Fruit fly (Drosophila melanogaster) whole organism, pupa: ENCODE data around the gene CG11596.
A peak's percentile ranks its signal among the peaks of the same experiment; 100 is the strongest.

Source experiments
- CG10348 ChIP-seq: fragments of 200-800 bp; sonication (Bioruptor generic); IDR thresholded peaks from 2 replicates; pipeline ENCODE4 v1.3.6; 2022; ENCODE audit warnings: missing biosample characterization, missing genetic modification characterization
- CG12605 ChIP-seq: fragments of 200-800 bp; sonication (Bioruptor generic); IDR thresholded peaks from 2 replicates; pipeline ENCODE4 v1.3.6; 2022; ENCODE audit warnings: missing biosample characterization, missing genetic modification characterization
- CG13204 ChIP-seq: fragments of 200-800 bp; sonication (Bioruptor generic); optimal IDR thresholded peaks from 2 replicates; lab custom pipeline; 2018; ENCODE audit warnings: missing biosample characterization, mild to moderate bottlenecking, missing genetic modification characterization, moderate library complexity
- CG14655 ChIP-seq: fragments of 200-800 bp; sonication (Bioruptor generic); optimal IDR thresholded peaks from 3 replicates; lab custom pipeline; 2017; ENCODE audit warnings: mild to moderate bottlenecking, missing biosample characterization, missing genetic modification reagents, missing genetic modification characterization
- CG15710 ChIP-seq: fragments of 200-800 bp; sonication (Bioruptor generic); optimal IDR thresholded peaks from 2 replicates; lab custom pipeline; 2018; ENCODE audit warnings: missing biosample characterization, mild to moderate bottlenecking, missing genetic modification characterization, moderate library complexity
- CG17806 ChIP-seq: fragments of 200-800 bp; sonication (Bioruptor generic); optimal IDR thresholded peaks from 2 replicates; lab custom pipeline; 2018; ENCODE audit warnings: missing biosample characterization, mild to moderate bottlenecking, missing genetic modification characterization, moderate library complexity
- CG32121 ChIP-seq: fragments of 200-800 bp; sonication (Bioruptor generic); IDR thresholded peaks from 2 replicates; pipeline ENCODE4 v1.3.6; 2022; ENCODE audit warnings: missing biosample characterization, missing genetic modification characterization
- CG34367 ChIP-seq: fragments of 200-800 bp; sonication (Bioruptor generic); optimal IDR thresholded peaks from 2 replicates; lab custom pipeline; 2018; ENCODE audit warnings: missing biosample characterization, mild to moderate bottlenecking, missing genetic modification characterization
- CG4496 ChIP-seq: fragments of 200-800 bp; sonication (Bioruptor generic); IDR thresholded peaks from 3 replicates; pipeline ENCODE4 v1.3.6; 2022; ENCODE audit warnings: missing biosample characterization, missing genetic modification characterization
- CG8159 ChIP-seq: fragments of 200-800 bp; sonication (Bioruptor generic); optimal IDR thresholded peaks from 3 replicates; lab custom pipeline; 2018; ENCODE audit warnings: missing biosample characterization, mild to moderate bottlenecking, missing genetic modification characterization, moderate library complexity
- CG8301 ChIP-seq: fragments of 200-800 bp; sonication (Bioruptor generic); optimal IDR thresholded peaks from 2 replicates; lab custom pipeline; 2018; ENCODE audit warnings: missing biosample characterization, mild to moderate bottlenecking, missing genetic modification characterization
- CG9948 ChIP-seq: fragments of 200-800 bp; sonication (Bioruptor generic); optimal IDR thresholded peaks from 2 replicates; lab custom pipeline; 2018; ENCODE audit warnings: missing biosample characterization, mild to moderate bottlenecking, missing genetic modification characterization, moderate library complexity
- D1 ChIP-seq: fragments of 200-800 bp; sonication (Bioruptor generic); optimal IDR thresholded peaks from 2 replicates; lab custom pipeline; 2018; ENCODE audit warnings: missing biosample characterization, mild to moderate bottlenecking, missing genetic modification characterization, moderate library complexity
- EcR ChIP-seq: fragments of 200-800 bp; sonication (Bioruptor generic); optimal IDR thresholded peaks from 3 replicates; lab custom pipeline; 2019; ENCODE audit warnings: missing biosample characterization, missing genetic modification characterization, mild to moderate bottlenecking, moderate library complexity, missing genetic modification reagents
- Ets98B ChIP-seq: fragments of 200-800 bp; sonication (Bioruptor generic); IDR thresholded peaks from 2 replicates; pipeline ENCODE4 v1.3.6; 2022; ENCODE audit warnings: missing biosample characterization, missing genetic modification characterization
- Pif1A ChIP-seq: fragments of 200-800 bp; sonication (Bioruptor generic); optimal IDR thresholded peaks from 3 replicates; lab custom pipeline; 2016; ENCODE audit warnings: missing biosample characterization, missing genetic modification characterization
- Pif1B ChIP-seq: fragments of 200-800 bp; sonication (Bioruptor generic); optimal IDR thresholded peaks from 3 replicates; lab custom pipeline; 2016; ENCODE audit warnings: missing biosample characterization, missing genetic modification characterization
- Snoo ChIP-seq: fragments of 200-800 bp; sonication (Bioruptor generic); optimal IDR thresholded peaks from 3 replicates; lab custom pipeline; 2017; ENCODE audit warnings: missing biosample characterization, mild to moderate bottlenecking, missing genetic modification characterization, inconsistent platforms
- fd96Ca ChIP-seq: fragments of 200-800 bp; sonication (Bioruptor generic); IDR thresholded peaks from 3 replicates; pipeline ENCODE4 v1.3.6; 2022; ENCODE audit warnings: missing biosample characterization, missing genetic modification characterization
- gl ChIP-seq: fragments of 200-800 bp; sonication (Bioruptor generic); optimal IDR thresholded peaks from 2 replicates; lab custom pipeline; 2018; ENCODE audit warnings: missing biosample characterization, mild to moderate bottlenecking, missing genetic modification characterization
- rn ChIP-seq: fragments of 200-800 bp; sonication (Bioruptor generic); IDR thresholded peaks from 2 replicates; pipeline ENCODE4 v1.3.6; 2022; ENCODE audit warnings: missing biosample characterization, missing genetic modification characterization

Gene CG11596

DNA sequence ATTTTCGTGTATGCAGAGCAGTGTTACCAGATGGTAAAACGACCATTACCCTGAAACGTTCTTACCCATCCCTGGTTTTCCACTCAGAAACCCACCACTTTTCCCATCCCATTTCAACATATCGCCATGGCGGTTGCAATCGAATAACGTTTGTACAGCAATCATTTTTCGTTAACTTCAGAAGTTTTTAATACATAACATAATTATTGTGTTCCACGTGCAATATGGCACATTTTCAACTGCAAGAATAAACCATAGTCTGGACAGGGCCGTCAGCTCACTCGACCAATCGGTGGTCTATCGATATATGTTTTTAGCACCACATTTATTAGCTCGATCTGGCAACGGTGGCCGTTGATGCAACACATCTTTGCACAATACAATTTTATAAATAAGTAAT lies 37.6 kb upstream of the CG11596 start, which contains the start of the genes trr and mRpL16:
trr (minus strand) TSS at position 25 of the 400 bp plus-strand sequence.
mRpL16 (plus strand) TSS at position 331 of the 400 bp plus-strand sequence.
- TF ChIP-seq CG15710 (tag; lab: Kevin White, UChicago) (peak; percentile 30), Ets98B (peak; percentile 35; the same call in 1 of the 2 replicates), Pif1B (no peak), CG4496 (peak; percentile 62; the same call in 2 of the 3 replicates), gl (tag; lab: Kevin White, UChicago) (no peak), EcR (GFP tag; lab: Kevin White, UChicago) (no peak), rn (GFP tag; lab: Robert Waterston, UW) (no peak), CG32121 (no peak)
- TF ChIP-seq, all 21 proteins: peak for 3

DNA sequence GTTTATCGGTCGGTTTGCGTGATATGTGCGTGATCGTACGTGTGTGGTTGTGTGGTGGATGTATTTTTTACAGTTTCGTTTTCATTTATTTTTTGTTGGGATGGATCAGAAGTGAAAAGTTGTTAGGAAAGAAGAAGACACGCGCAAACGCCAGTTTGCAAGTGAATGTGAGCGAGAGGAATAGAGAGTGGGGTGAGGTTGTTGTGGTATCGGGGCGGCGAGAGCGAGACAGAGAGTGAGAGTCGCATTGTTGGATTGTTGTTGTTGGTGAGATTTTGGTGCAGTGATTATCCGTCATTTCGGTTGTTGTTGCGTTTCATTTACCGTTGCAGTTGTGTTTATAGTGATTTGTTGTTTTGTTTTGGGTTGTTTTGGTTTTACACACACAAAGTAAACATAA lies 34.0 kb upstream of the CG11596 start:
- TF ChIP-seq CG15710 (tag; lab: Kevin White, UChicago) (no peak), CG4496 (no peak), CG8159 (no peak), CG17806 (no peak)

DNA sequence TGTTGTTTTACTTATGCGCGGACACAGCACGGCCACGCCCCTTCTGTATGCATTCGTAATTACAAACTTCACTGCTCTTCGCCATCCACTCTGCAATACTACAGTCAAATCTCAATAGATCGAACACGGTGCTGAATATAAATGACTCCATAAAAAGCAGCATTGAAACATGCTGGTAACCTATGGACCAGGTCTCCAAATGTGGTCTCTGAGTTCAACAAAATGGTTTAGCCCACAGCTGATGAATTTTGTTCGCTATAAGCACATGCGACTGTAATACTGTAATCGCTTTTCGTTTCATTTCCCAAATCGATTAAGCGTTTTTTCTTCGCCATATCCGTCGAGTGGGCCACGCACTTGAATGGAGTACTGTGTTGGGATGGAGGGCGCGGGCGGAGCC lies 30.1 kb upstream of the CG11596 start:
- TF ChIP-seq CG12605 (GFP tag; lab: Robert Waterston, UW) (no peak), Pif1B (no peak), CG10348 (GFP tag; lab: Robert Waterston, UW) (no peak), CG4496 (peak; percentile 73; the same call in 2 of the 3 replicates), rn (GFP tag; lab: Robert Waterston, UW) (no peak), Snoo (tag; lab: Kevin White, UChicago) (peak; percentile 48), CG9948 (tag; lab: Kevin White, UChicago) (peak; percentile 33), gl (tag; lab: Kevin White, UChicago) (peak; percentile 16), CG17806 (peak; percentile 39), CG8159 (peak; percentile 58), Pif1A (no peak), CG14655 (no peak), CG13204 (no peak), CG15710 (tag; lab: Kevin White, UChicago) (peak; percentile 66), fd96Ca (GFP tag; lab: Robert Waterston, UW) (peak; percentile 60; the same call in 1 of the 3 replicates), Ets98B (peak; percentile 48; the same call in 1 of the 2 replicates), EcR (GFP tag; lab: Kevin White, UChicago) (no peak), D1 (tag; lab: Kevin White, UChicago) (no peak), CG34367 (tag; lab: Kevin White, UChicago) (peak; percentile 16), CG32121 (peak; percentile 27; the same call in 1 of the 2 replicates), CG8301 (tag; lab: Kevin White, UChicago) (peak; percentile 30)

DNA sequence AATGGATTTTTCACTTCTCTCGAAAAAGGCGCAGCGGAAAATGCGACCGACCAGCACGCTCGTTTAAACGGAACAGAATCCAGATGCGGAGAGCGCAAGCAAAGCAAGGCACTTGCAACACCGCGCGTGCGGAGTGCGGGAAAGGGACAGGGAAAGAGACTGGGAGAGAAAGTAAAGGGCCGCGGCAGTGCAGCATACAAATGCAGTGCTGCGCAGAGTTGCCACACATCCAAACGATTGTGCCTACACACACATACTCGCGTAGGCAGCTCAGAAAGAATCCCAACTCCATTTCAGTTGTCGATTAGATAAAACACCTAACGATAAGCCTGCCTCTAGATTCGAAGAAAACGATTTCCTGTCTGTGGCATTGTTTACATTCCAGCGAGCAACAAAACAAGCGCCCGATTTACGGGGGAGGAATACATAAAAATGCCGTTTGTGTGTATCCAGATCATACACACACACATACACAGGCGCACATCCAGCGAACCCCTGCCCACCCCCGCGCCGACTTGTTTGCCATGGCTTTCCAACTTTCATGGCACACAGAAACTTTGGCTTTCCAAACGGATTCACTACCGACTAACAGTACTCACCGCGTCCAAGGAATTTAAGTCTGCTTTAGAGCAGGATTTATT lies 27.9 kb upstream of the CG11596 start:
- TF ChIP-seq CG8301 (tag; lab: Kevin White, UChicago) (no peak), CG17806 (no peak), CG34367 (tag; lab: Kevin White, UChicago) (no peak), Snoo (tag; lab: Kevin White, UChicago) (no peak), Pif1B (peak; percentile 31), CG8159 (no peak), CG14655 (no peak), EcR (GFP tag; lab: Kevin White, UChicago) (no peak), CG13204 (peak; percentile 62), gl (tag; lab: Kevin White, UChicago) (no peak), Ets98B (peak; percentile 21; the same call in 1 of the 2 replicates), CG15710 (tag; lab: Kevin White, UChicago) (no peak), CG32121 (no peak), D1 (tag; lab: Kevin White, UChicago) (no peak), CG10348 (GFP tag; lab: Robert Waterston, UW) (no peak), fd96Ca (GFP tag; lab: Robert Waterston, UW) (no peak), CG4496 (no peak), CG12605 (GFP tag; lab: Robert Waterston, UW) (no peak), Pif1A (no peak), rn (GFP tag; lab: Robert Waterston, UW) (no peak), CG9948 (tag; lab: Kevin White, UChicago) (no peak)

DNA sequence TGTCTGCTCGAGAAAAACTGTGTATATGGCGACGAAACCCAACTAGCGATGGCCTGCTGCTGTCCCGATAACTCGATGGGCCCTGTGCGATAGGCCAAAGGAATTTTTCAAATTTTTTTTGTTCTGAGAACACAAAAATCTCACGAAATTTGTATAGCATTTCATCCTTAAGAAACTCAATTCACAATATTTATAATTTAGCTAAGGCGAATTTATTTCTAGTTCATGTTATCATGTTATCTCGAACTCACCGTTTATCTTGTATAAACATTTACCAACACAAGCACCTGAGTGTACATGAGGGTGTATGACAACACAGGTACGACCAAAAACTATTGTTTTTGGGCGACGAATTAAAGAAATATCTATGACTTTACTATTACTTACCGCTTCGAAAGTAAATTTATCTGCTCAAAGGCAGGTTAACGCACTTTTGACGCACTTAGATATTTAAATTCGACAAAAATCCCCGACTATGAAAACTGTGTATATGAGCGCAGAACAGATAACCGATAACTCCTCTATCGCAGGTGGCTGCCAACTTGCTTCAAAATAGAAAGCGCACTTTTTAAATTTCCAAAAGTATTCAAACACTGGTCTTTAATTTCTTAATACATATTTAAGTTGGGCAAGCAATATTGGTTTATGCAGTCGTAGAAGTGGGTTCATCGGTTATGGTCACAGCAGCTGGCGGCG lies 27.2 kb upstream of the CG11596 start, which contains the start of gene arm:
arm (minus strand) TSS at position 524 of the 696 bp plus-strand sequence.
- TF ChIP-seq CG8159, result peak; percentile 12
- TF ChIP-seq EcR (GFP tag; lab: Kevin White, UChicago), result no peak
- TF ChIP-seq, all 21 proteins: peak for 1

DNA sequence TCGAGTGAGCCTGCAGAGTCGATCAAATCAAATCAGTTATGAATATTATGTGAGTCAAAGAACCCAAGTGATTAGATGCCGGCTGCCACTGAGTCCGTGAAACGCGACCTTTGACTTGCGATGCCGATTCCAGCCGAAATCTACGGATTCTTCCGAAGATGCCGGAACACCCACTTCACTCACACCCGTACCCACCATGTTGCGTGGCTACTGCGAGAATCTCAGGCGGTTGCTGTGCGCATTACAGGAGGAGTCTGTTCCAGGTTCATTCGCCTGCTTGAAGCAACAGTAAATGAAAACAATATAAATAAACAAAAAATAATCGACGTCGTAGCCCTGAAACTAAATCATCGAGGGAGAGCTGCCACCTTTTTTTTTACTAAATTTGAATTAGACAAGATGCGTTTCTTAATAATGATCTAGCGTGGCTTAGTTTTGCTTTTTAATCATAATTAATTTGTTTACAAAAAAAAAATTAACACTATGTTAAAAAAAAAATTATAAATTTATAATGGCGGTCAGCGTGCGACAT lies 25.8 kb upstream of the CG11596 start, which contains the start of gene Ldaf1:
Ldaf1 (minus strand) TSS at position 307 of the 532 bp plus-strand sequence.
- TF ChIP-seq CG4496 (no peak), CG13204 (no peak), EcR (GFP tag; lab: Kevin White, UChicago) (peak; percentile 39)
